Worm (Caenorhabditis elegans): ENCODE results near the gene hrg-10.

- TF ChIP-seq him-1 (tag; optimal IDR thresholded peaks at IDR 0.05) (no peak), W03F9.2 (tag; optimal IDR thresholded peaks at IDR 0.05) (no peak), dao-5 (tag; optimal IDR thresholded peaks at IDR 0.05) (no peak)
Measured at ce11 chrV:18912555-18912954, 44.6 kb downstream of the hrg-10 start.
